Worm (Caenorhabditis elegans) whole organism, L3 larva: ENCODE measurements around the gene C51E3.6.

Source experiments
- ZK546.5 ChIP-seq: sonication (generic microtip); optimal IDR thresholded peaks from 2 replicates; lab custom pipeline; 2017; ENCODE audit warnings: missing biosample characterization, missing genetic modification characterization
- ama-1 ChIP-seq: fragments of 150-350 bp; optimal IDR thresholded peaks from 2 replicates; lab custom pipeline; 2018
- ceh-28 ChIP-seq: fragments of 150-350 bp; optimal IDR thresholded peaks from 2 replicates; lab custom pipeline; 2014; ENCODE audit warnings: missing biosample characterization, missing genetic modification reagents, missing genetic modification characterization
- daf-12 ChIP-seq: fragments of 150-350 bp; optimal IDR thresholded peaks from 2 replicates; lab custom pipeline; 2014; ENCODE audit warnings: missing biosample characterization, missing genetic modification reagents, missing genetic modification characterization
- egl-27 ChIP-seq: sonication (generic microtip); optimal IDR thresholded peaks from 4 replicates; lab custom pipeline; 2017; ENCODE audit warnings: missing biosample characterization, missing genetic modification reagents, missing genetic modification characterization
- eor-1 ChIP-seq, 2 experiments: fragments of 150-350 bp; optimal IDR thresholded peaks; 2 replicates each; lab custom pipeline; 2014 to 2018; ENCODE audit warnings: missing biosample characterization in 2 of 2, missing genetic modification characterization in 2 of 2
- fkh-10 ChIP-seq: sonication (generic microtip); optimal IDR thresholded peaks from 2 replicates; lab custom pipeline; 2017; ENCODE audit warnings: missing biosample characterization, missing genetic modification reagents, missing genetic modification characterization
- fkh-2 ChIP-seq: fragments of 150-350 bp; optimal IDR thresholded peaks from 2 replicates; lab custom pipeline; 2014; ENCODE audit warnings: missing biosample characterization, missing genetic modification reagents, missing genetic modification characterization
- fos-1 ChIP-seq: fragments of 150-350 bp; optimal IDR thresholded peaks from 2 replicates; lab custom pipeline; 2014; ENCODE audit warnings: missing biosample characterization, missing genetic modification characterization
- hmg-11 ChIP-seq: sonication (generic microtip); optimal IDR thresholded peaks from 2 replicates; lab custom pipeline; 2016; ENCODE audit warnings: missing genetic modification characterization, missing compliant biosample characterization
- lin-39 ChIP-seq: fragments of 150-350 bp; optimal IDR thresholded peaks from 2 replicates; lab custom pipeline; 2018; ENCODE audit warnings: missing biosample characterization, missing genetic modification reagents, missing genetic modification characterization
- mdl-1 ChIP-seq: fragments of 150-350 bp; optimal IDR thresholded peaks from 2 replicates; lab custom pipeline; 2014; ENCODE audit warnings: missing biosample characterization, missing genetic modification characterization
- mml-1 ChIP-seq: fragments of 150-350 bp; sonication (generic microtip); optimal IDR thresholded peaks from 3 replicates; lab custom pipeline; 2014; ENCODE audit warnings: missing biosample characterization, missing genetic modification characterization
- nfya-1 ChIP-seq: sonication (generic microtip); optimal IDR thresholded peaks from 2 replicates; lab custom pipeline; 2017; ENCODE audit warnings: missing genetic modification characterization, mild to moderate bottlenecking, missing compliant biosample characterization, antibody characterized with exemption, moderate library complexity; ENCODE audit not compliant: insufficient read depth
- nhr-11 ChIP-seq: fragments of 150-350 bp; optimal IDR thresholded peaks from 2 replicates; lab custom pipeline; 2014; ENCODE audit warnings: missing biosample characterization, missing genetic modification characterization
- nhr-12 ChIP-seq: fragments of 150-350 bp; optimal IDR thresholded peaks from 2 replicates; lab custom pipeline; 2014; ENCODE audit warnings: missing biosample characterization, missing genetic modification characterization
- nhr-23 ChIP-seq: fragments of 150-350 bp; optimal IDR thresholded peaks from 2 replicates; lab custom pipeline; 2014; ENCODE audit warnings: missing biosample characterization, missing genetic modification reagents, missing genetic modification characterization
- nhr-25 ChIP-seq: sonication (generic microtip); optimal IDR thresholded peaks from 2 replicates; lab custom pipeline; 2017; ENCODE audit warnings: missing biosample characterization, missing genetic modification characterization
- nhr-28 ChIP-seq: fragments of 150-350 bp; optimal IDR thresholded peaks from 2 replicates; lab custom pipeline; 2014; ENCODE audit warnings: missing biosample characterization, missing genetic modification characterization
- nhr-43 ChIP-seq: sonication (generic microtip); optimal IDR thresholded peaks from 2 replicates; lab custom pipeline; 2016; ENCODE audit warnings: mild to moderate bottlenecking, missing genetic modification characterization, missing compliant biosample characterization; ENCODE audit not compliant: poor library complexity, severe bottlenecking
- nhr-67 ChIP-seq: fragments of 150-350 bp; optimal IDR thresholded peaks from 2 replicates; lab custom pipeline; 2014; ENCODE audit warnings: missing biosample characterization, missing genetic modification characterization
- nhr-76 ChIP-seq: fragments of 150-350 bp; sonication (generic microtip); optimal IDR thresholded peaks from 5 replicates; lab custom pipeline; 2014; ENCODE audit warnings: missing biosample characterization, missing genetic modification characterization
- nhr-77 ChIP-seq: fragments of 150-350 bp; optimal IDR thresholded peaks from 2 replicates; lab custom pipeline; 2014; ENCODE audit warnings: missing biosample characterization, missing genetic modification characterization
- pha-4 ChIP-seq: fragments of 150-350 bp; optimal IDR thresholded peaks from 2 replicates; lab custom pipeline; 2014; ENCODE audit warnings: missing biosample characterization, missing genetic modification reagents, missing genetic modification characterization
- pqm-1 ChIP-seq: fragments of 150-350 bp; optimal IDR thresholded peaks from 2 replicates; lab custom pipeline; 2017; ENCODE audit warnings: missing biosample characterization, missing genetic modification characterization, inconsistent platforms
- sea-2 ChIP-seq: fragments of 150-350 bp; sonication (generic microtip); optimal IDR thresholded peaks from 4 replicates; lab custom pipeline; 2014; ENCODE audit warnings: missing biosample characterization, missing genetic modification reagents, missing genetic modification characterization
- skn-1 ChIP-seq: fragments of 150-350 bp; optimal IDR thresholded peaks from 2 replicates; lab custom pipeline; 2014; ENCODE audit warnings: missing biosample characterization, missing genetic modification characterization
- snpc-4 ChIP-seq: fragments of 150-350 bp; optimal IDR thresholded peaks from 2 replicates; lab custom pipeline; 2014; ENCODE audit warnings: missing biosample characterization, missing genetic modification characterization
- tbx-2 ChIP-seq: sonication (generic microtip); optimal IDR thresholded peaks from 2 replicates; lab custom pipeline; 2016; ENCODE audit warnings: mild to moderate bottlenecking, missing genetic modification characterization, missing compliant biosample characterization
- unc-39 ChIP-seq: sonication (generic microtip); optimal IDR thresholded peaks from 4 replicates; lab custom pipeline; 2017; ENCODE audit warnings: missing biosample characterization, missing genetic modification characterization
- ztf-11 ChIP-seq: fragments of 150-350 bp; optimal IDR thresholded peaks from 2 replicates; lab custom pipeline; 2014; ENCODE audit warnings: missing biosample characterization, missing genetic modification characterization
- ztf-4 ChIP-seq: fragments of 150-350 bp; optimal IDR thresholded peaks from 2 replicates; lab custom pipeline; 2014; ENCODE audit warnings: missing biosample characterization, missing genetic modification characterization

Gene C51E3.6

DNA sequence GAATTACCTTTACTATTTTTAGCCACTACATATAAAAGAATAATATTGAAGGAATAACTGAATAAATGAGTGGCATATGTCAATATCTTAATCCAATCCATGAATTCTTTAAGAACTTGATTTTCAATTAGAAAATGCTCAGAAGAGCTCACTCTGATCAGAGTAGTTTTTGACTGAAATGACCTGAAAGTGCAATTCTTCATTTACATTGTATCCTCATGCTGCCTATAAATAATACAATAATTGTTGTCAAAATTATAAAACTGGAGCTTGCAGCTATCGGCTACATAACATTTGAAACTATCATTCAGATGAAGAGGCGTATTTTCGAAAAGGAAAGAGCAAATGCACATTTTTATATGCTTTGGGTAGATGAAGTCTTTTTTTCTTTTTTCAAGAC is 43.6 kb downstream of the C51E3.6 start, which contains the start of gene srxa-19:
Gene srxa-19 (minus strand): TSS at position 101 of the 400 bp plus-strand sequence.
- TF ChIP-seq nhr-12 (no peak), nhr-28 (tag; lab: Kevin White, UChicago) (no peak), lin-39 (tag; lab: Kevin White, UChicago) (no peak), nhr-43 (tag; lab: Kevin White, UChicago) (no peak), hmg-11 (no peak), daf-12 (tag; lab: Kevin White, UChicago) (no peak), nhr-11 (no peak), nhr-77 (tag; lab: Kevin White, UChicago) (no peak), sea-2 (GFP tag; lab: Kevin White, UChicago) (no peak), nhr-25 (tag; lab: Kevin White, UChicago) (no peak), mdl-1 (no peak), mml-1 (tag; lab: Kevin White, UChicago) (no peak)

DNA sequence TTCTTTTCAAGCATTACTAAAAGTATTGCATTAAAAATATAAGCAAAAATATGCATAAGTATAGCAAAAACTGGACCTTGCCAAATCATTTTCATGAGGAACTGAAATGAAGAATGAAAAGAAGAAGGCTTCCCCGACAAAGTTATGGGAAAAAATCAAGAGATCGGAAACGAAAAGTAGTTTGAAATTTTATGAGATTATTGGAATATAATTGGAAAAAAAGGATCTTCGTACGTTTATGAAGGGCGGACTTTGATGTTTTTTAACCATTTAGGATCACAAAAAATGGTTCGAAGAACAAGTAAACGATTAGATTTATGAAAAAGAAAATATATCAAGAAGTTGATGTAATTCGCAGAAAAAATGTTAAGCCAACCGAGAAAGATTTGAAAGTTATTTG is 45.4 kb downstream of the C51E3.6 start, which contains the start of gene srxa-18:
Gene srxa-18 (minus strand): TSS at position 100 of the 400 bp plus-strand sequence.
- TF ChIP-seq daf-12 (tag; lab: Kevin White, UChicago) = no peak
- TF ChIP-seq nhr-76 (tag; lab: Kevin White, UChicago) = no peak
- TF ChIP-seq nhr-25 (tag; lab: Kevin White, UChicago) = no peak
- TF ChIP-seq lin-39 (tag; lab: Kevin White, UChicago) = no peak
- no peak for TF ChIP-seq fos-1 (tag; lab: Kevin White, UChicago)
- TF ChIP-seq nhr-77 (tag; lab: Kevin White, UChicago) = no peak
- no peak for TF ChIP-seq nfya-1 (tag; lab: Kevin White, UChicago)
- TF ChIP-seq nhr-43 (tag; lab: Kevin White, UChicago) = no peak
- no peak for TF ChIP-seq fkh-2
- TF ChIP-seq ztf-11 (tag; lab: Kevin White, UChicago) = no peak
- TF ChIP-seq pqm-1 (tag; lab: Kevin White, UChicago) = no peak

DNA sequence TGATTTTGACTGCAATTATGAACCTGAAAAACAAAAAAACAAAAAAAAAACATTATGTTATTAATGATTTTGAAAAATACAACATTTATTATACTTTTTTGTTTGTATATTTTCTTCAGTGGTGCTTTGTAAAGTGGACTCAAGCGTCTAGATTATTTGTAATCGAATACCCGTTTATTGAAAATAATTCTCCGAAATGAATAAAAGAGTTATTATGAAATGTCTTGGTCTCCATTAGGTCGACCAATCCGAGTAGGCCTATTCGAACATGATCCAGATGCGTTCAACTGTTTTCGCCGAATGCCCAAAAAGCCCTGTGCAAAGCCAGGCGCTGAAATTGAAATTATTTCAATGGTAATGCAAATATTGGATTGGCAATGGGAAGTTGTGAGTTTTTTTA is 48.8 kb downstream of the C51E3.6 start, which contains the start of gene C08B6.5:
Gene C08B6.5 (plus strand): TSS at position 301 of the 400 bp plus-strand sequence.
- TF ChIP-seq nhr-43 (tag; lab: Kevin White, UChicago) = no peak
- TF ChIP-seq egl-27 (tag; lab: Kevin White, UChicago) = no peak
- no peak for TF ChIP-seq tbx-2 (tag; lab: Kevin White, UChicago)
- TF ChIP-seq mdl-1 = no peak
- TF ChIP-seq daf-12 (tag; lab: Kevin White, UChicago) = no peak
- TF ChIP-seq nfya-1 (tag; lab: Kevin White, UChicago) = no peak
- TF ChIP-seq eor-1 (tag; optimal IDR thresholded peaks at IDR 0.05; lab: Kevin White, UChicago) = no peak
- no peak for TF ChIP-seq fkh-10 (GFP tag; lab: Kevin White, UChicago)
- no peak for TF ChIP-seq ceh-28 (tag; lab: Kevin White, UChicago)
- no peak for TF ChIP-seq unc-39 (tag; lab: Kevin White, UChicago)
- TF ChIP-seq nhr-11 = no peak
- no peak for TF ChIP-seq nhr-67 (tag; lab: Kevin White, UChicago)
- no peak for TF ChIP-seq ZK546.5 (tag; lab: Kevin White, UChicago)

DNA sequence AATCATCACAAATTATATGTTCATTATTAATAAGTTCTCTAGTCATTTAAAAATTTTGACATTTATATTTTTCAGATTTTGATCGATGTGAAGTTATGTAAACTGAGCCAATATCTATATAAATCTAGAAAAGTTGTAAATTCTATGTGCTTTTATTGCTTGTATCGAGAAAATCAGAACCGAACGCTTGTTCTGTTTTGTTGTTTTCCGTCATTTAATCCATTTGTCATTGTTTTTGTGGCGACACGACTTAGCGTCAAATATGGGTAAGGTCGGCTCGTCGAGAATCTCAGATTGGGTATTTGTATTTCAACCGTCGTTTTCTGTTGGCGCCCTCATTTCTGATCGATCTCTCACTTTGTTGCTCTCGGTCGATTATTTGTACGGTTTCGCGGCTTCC is 51.9 kb downstream of the C51E3.6 start, which contains the start of gene cht-5:
Gene cht-5 (plus strand): TSS at position 301 of the 400 bp plus-strand sequence.
- TF ChIP-seq nhr-12 (no peak), fos-1 (tag; lab: Kevin White, UChicago) (no peak), nhr-23 (tag; lab: Kevin White, UChicago) (no peak), pha-4 (tag; lab: Kevin White, UChicago) (no peak), unc-39 (tag; lab: Kevin White, UChicago) (no peak), daf-12 (tag; lab: Kevin White, UChicago) (no peak), hmg-11 (no peak), nhr-43 (tag; lab: Kevin White, UChicago) (no peak), ztf-4 (no peak), mml-1 (tag; lab: Kevin White, UChicago) (no peak), skn-1 (no peak), lin-39 (tag; lab: Kevin White, UChicago) (no peak), nhr-25 (tag; lab: Kevin White, UChicago) (no peak), ama-1 (lab: Kevin White, UChicago) (no peak), tbx-2 (tag; lab: Kevin White, UChicago) (no peak), ZK546.5 (tag; lab: Kevin White, UChicago) (no peak), pqm-1 (tag; lab: Kevin White, UChicago) (no peak), snpc-4 (tag; lab: Kevin White, UChicago) (no peak), sea-2 (GFP tag; lab: Kevin White, UChicago) (no peak), fkh-2 (no peak)
